Fruit fly (Drosophila melanogaster): Measurements from ENCODE around the gene Pgant6.
A peak's percentile ranks its signal among the peaks of the same experiment; 100 is the strongest.

Gene Pgant6

dm6 chr3L:2820930-2821505 lies 39.0 kb downstream of the Pgant6 start (continued):
- no peak for TF ChIP-seq CG3065 (GFP tag; optimal IDR thresholded peaks at IDR 0.05)
- TF ChIP-seq tin (GFP tag; optimal IDR thresholded peaks at IDR 0.05): no peak
- TF ChIP-seq CG7372 (GFP tag; IDR thresholded peaks at IDR 0.05): no peak
- no peak for TF ChIP-seq CG1832 (GFP tag; optimal IDR thresholded peaks at IDR 0.05)
- no peak for TF ChIP-seq Camta (GFP tag; optimal IDR thresholded peaks at IDR 0.05)
- TF ChIP-seq CG18619 (GFP tag; optimal IDR thresholded peaks at IDR 0.05): no peak
- peak; percentile 89 for TF ChIP-seq CG4424 (GFP tag; optimal IDR thresholded peaks at IDR 0.05)
- TF ChIP-seq crol (GFP tag; IDR thresholded peaks at IDR 0.05): peak; percentile 62
- no peak for TF ChIP-seq NC2β (GFP tag; optimal IDR thresholded peaks at IDR 0.05)
- no peak for TF ChIP-seq ttk (GFP tag; IDR thresholded peaks at IDR 0.05)
- no peak for TF ChIP-seq CG14965 (GFP tag; optimal IDR thresholded peaks at IDR 0.05; ENCODE audit: borderline replicate concordance)
- peak; percentile 37 for TF ChIP-seq CG13296 (GFP tag; optimal IDR thresholded peaks at IDR 0.05)
- no peak for TF ChIP-seq dmrt11E (tag; optimal IDR thresholded peaks at IDR 0.05)
- peak; percentile 73 for TF ChIP-seq CG13894 (tag; optimal IDR thresholded peaks at IDR 0.05)
- TF ChIP-seq Opbp (GFP tag; IDR thresholded peaks at IDR 0.05; ENCODE audit: partially characterized antibody): 0 out of 3 replicates have a peak, but pooled peaks have one; percentile 35
- peak; percentile 32 for TF ChIP-seq ftz-f1 (GFP tag; optimal IDR thresholded peaks at IDR 0.05)
- no peak for TF ChIP-seq CG4282 (GFP tag; optimal IDR thresholded peaks at IDR 0.05)
- no peak for TF ChIP-seq CG1529 (GFP tag; optimal IDR thresholded peaks at IDR 0.05)
- no peak for TF ChIP-seq knrl (GFP tag; IDR thresholded peaks at IDR 0.05; ENCODE audit: partially characterized antibody)
- TF ChIP-seq CG9817 (tag; optimal IDR thresholded peaks at IDR 0.05): no peak
- no peak for TF ChIP-seq Neu2 (GFP tag; optimal IDR thresholded peaks at IDR 0.05; ENCODE audit: borderline replicate concordance)
- no peak for TF ChIP-seq CG15696 (tag; optimal IDR thresholded peaks at IDR 0.05)
- no peak for TF ChIP-seq CG3726 (GFP tag; IDR thresholded peaks at IDR 0.05)
- no peak for TF ChIP-seq al (GFP tag; IDR thresholded peaks at IDR 0.05)
- no peak for TF ChIP-seq Lim3 (GFP tag; IDR thresholded peaks at IDR 0.05)
- no peak for TF ChIP-seq ap (GFP tag; IDR thresholded peaks at IDR 0.05)
- peak; percentile 8; the same call in 1 of the 2 replicates for TF ChIP-seq slbo (GFP tag; IDR thresholded peaks at IDR 0.05)
- peak; percentile 39 for TF ChIP-seq nau (GFP tag; optimal IDR thresholded peaks at IDR 0.05)
- TF ChIP-seq CG12769 (tag; optimal IDR thresholded peaks at IDR 0.05): peak; percentile 62
- TF ChIP-seq CG11560 (tag; IDR thresholded peaks at IDR 0.05): no peak
- no peak for TF ChIP-seq Tbp (GFP tag; optimal IDR thresholded peaks at IDR 0.05)
- TF ChIP-seq CG14050 (GFP tag; IDR thresholded peaks at IDR 0.05): no peak
- peak; percentile 89 for TF ChIP-seq Jarid2 (GFP tag; optimal IDR thresholded peaks at IDR 0.05)
- peak; percentile 99 for TF ChIP-seq nom (GFP tag; optimal IDR thresholded peaks at IDR 0.05)
- TF ChIP-seq CG31365 (tag; optimal IDR thresholded peaks at IDR 0.05): no peak
- TF ChIP-seq prd (optimal IDR thresholded peaks at IDR 0.05): no peak
- TF ChIP-seq prd (GFP tag; IDR thresholded peaks at IDR 0.05): no peak
- TF ChIP-seq mam (GFP tag; optimal IDR thresholded peaks at IDR 0.05): no peak
- no peak for TF ChIP-seq CG6654 (GFP tag; optimal IDR thresholded peaks at IDR 0.05)
- TF ChIP-seq YL-1 (GFP tag; optimal IDR thresholded peaks at IDR 0.05): no peak
- peak; percentile 48 for TF ChIP-seq D19A (tag; optimal IDR thresholded peaks at IDR 0.05)
- TF ChIP-seq CG15479 (GFP tag; optimal IDR thresholded peaks at IDR 0.05): no peak
- TF ChIP-seq crp (GFP tag; optimal IDR thresholded peaks at IDR 0.05): no peak
- peak; percentile 6 for TF ChIP-seq trem (tag; optimal IDR thresholded peaks at IDR 0.05)
- no peak for TF ChIP-seq Blimp-1 (GFP tag; optimal IDR thresholded peaks at IDR 0.05)
- TF ChIP-seq Oaz (GFP tag; IDR thresholded peaks at IDR 0.05): no peak
- no peak for TF ChIP-seq sim (GFP tag; IDR thresholded peaks at IDR 0.05)
- no peak for TF ChIP-seq Abd-B (GFP tag; optimal IDR thresholded peaks at IDR 0.05)
- TF ChIP-seq Atf6 (GFP tag; IDR thresholded peaks at IDR 0.05): peak; percentile 46; the same call in 1 of the 2 replicates
- no peak for TF ChIP-seq H2.0 (GFP tag; IDR thresholded peaks at IDR 0.05)
- no peak for TF ChIP-seq stwl (tag; optimal IDR thresholded peaks at IDR 0.05)

Data from whole organism, embryonic.